Worm (Caenorhabditis elegans): ENCODE results near the gene Y38H6C.25.

ce11 chrV:20544092-20544491 lies 25.1 kb downstream of the Y38H6C.25 start, which contains the start of gene slc-36.3:
- TF ChIP-seq ama-1 (optimal IDR thresholded peaks at IDR 0.05), result no peak
- TF ChIP-seq ceh-36 (tag; optimal IDR thresholded peaks at IDR 0.05), result no peak
- TF ChIP-seq sea-1 (GFP tag; conservative IDR thresholded peaks at IDR 0.05), result no peak
- TF ChIP-seq tra-4 (tag; optimal IDR thresholded peaks at IDR 0.05), result no peak
- no peak for TF ChIP-seq aly-1 (tag; optimal IDR thresholded peaks at IDR 0.05)
